Worm (Caenorhabditis elegans) whole organism, L3 larva: ENCODE measurements around the gene K07E8.6.

ENCODE experiments used
- R02D3.7 ChIP-seq: fragments of 150-350 bp; optimal IDR thresholded peaks from 2 replicates; lab custom pipeline; 2014; ENCODE audit warnings: missing biosample characterization, missing genetic modification characterization
- ZK546.5 ChIP-seq: sonication (generic microtip); optimal IDR thresholded peaks from 2 replicates; lab custom pipeline; 2017; ENCODE audit warnings: missing biosample characterization, missing genetic modification characterization
- aly-2 ChIP-seq: fragments of 150-350 bp; optimal IDR thresholded peaks from 2 replicates; lab custom pipeline; 2014; ENCODE audit warnings: missing biosample characterization, missing genetic modification characterization
- ceh-82 ChIP-seq: fragments of 150-350 bp; optimal IDR thresholded peaks from 2 replicates; lab custom pipeline; 2014; ENCODE audit warnings: missing biosample characterization, missing genetic modification characterization
- daf-12 ChIP-seq: fragments of 150-350 bp; optimal IDR thresholded peaks from 2 replicates; lab custom pipeline; 2014; ENCODE audit warnings: missing biosample characterization, missing genetic modification reagents, missing genetic modification characterization
- egl-5 ChIP-seq: fragments of 150-350 bp; optimal IDR thresholded peaks from 2 replicates; lab custom pipeline; 2017; ENCODE audit warnings: missing biosample characterization, missing genetic modification reagents, missing genetic modification characterization, inconsistent platforms
- elt-1 ChIP-seq: fragments of 150-350 bp; optimal IDR thresholded peaks from 2 replicates; lab custom pipeline; 2014; ENCODE audit warnings: missing biosample characterization, missing genetic modification characterization
- elt-3 ChIP-seq, 3 experiments: fragments of 150-350 bp in 1 of 3; sonication (generic microtip) in 2 of 3; optimal IDR thresholded peaks; 2 replicates in 2 of 3; 4 replicates in 1 of 3; lab custom pipeline; 2014 to 2017; ENCODE audit warnings: missing biosample characterization in 3 of 3, missing genetic modification characterization in 3 of 3
- eor-1 ChIP-seq, 2 experiments: fragments of 150-350 bp; optimal IDR thresholded peaks; 2 replicates each; lab custom pipeline; 2014 to 2018; ENCODE audit warnings: missing biosample characterization in 2 of 2, missing genetic modification characterization in 2 of 2
- fkh-10 ChIP-seq: sonication (generic microtip); optimal IDR thresholded peaks from 2 replicates; lab custom pipeline; 2017; ENCODE audit warnings: missing biosample characterization, missing genetic modification reagents, missing genetic modification characterization
- fkh-2 ChIP-seq: fragments of 150-350 bp; optimal IDR thresholded peaks from 2 replicates; lab custom pipeline; 2014; ENCODE audit warnings: missing biosample characterization, missing genetic modification reagents, missing genetic modification characterization
- fos-1 ChIP-seq: fragments of 150-350 bp; optimal IDR thresholded peaks from 2 replicates; lab custom pipeline; 2014; ENCODE audit warnings: missing biosample characterization, missing genetic modification characterization
- hmg-11 ChIP-seq: sonication (generic microtip); optimal IDR thresholded peaks from 2 replicates; lab custom pipeline; 2016; ENCODE audit warnings: missing genetic modification characterization, missing compliant biosample characterization
- jun-1 ChIP-seq: fragments of 150-350 bp; optimal IDR thresholded peaks from 2 replicates; lab custom pipeline; 2014; ENCODE audit warnings: missing biosample characterization, missing genetic modification reagents, missing genetic modification characterization
- lin-39 ChIP-seq: fragments of 150-350 bp; optimal IDR thresholded peaks from 2 replicates; lab custom pipeline; 2018; ENCODE audit warnings: missing biosample characterization, missing genetic modification reagents, missing genetic modification characterization
- lsy-12 ChIP-seq: sonication (generic microtip); optimal IDR thresholded peaks from 2 replicates; lab custom pipeline; 2016; ENCODE audit warnings: mild to moderate bottlenecking, missing genetic modification characterization, missing compliant biosample characterization
- mdl-1 ChIP-seq: fragments of 150-350 bp; optimal IDR thresholded peaks from 2 replicates; lab custom pipeline; 2014; ENCODE audit warnings: missing biosample characterization, missing genetic modification characterization
- mml-1 ChIP-seq: fragments of 150-350 bp; sonication (generic microtip); optimal IDR thresholded peaks from 3 replicates; lab custom pipeline; 2014; ENCODE audit warnings: missing biosample characterization, missing genetic modification characterization
- nfya-1 ChIP-seq: sonication (generic microtip); optimal IDR thresholded peaks from 2 replicates; lab custom pipeline; 2017; ENCODE audit warnings: missing genetic modification characterization, mild to moderate bottlenecking, missing compliant biosample characterization, antibody characterized with exemption, moderate library complexity; ENCODE audit not compliant: insufficient read depth
- nhr-11 ChIP-seq: fragments of 150-350 bp; optimal IDR thresholded peaks from 2 replicates; lab custom pipeline; 2014; ENCODE audit warnings: missing biosample characterization, missing genetic modification characterization
- nhr-12 ChIP-seq: fragments of 150-350 bp; optimal IDR thresholded peaks from 2 replicates; lab custom pipeline; 2014; ENCODE audit warnings: missing biosample characterization, missing genetic modification characterization
- nhr-23 ChIP-seq: fragments of 150-350 bp; optimal IDR thresholded peaks from 2 replicates; lab custom pipeline; 2014; ENCODE audit warnings: missing biosample characterization, missing genetic modification reagents, missing genetic modification characterization
- nhr-237 ChIP-seq: fragments of 150-350 bp; optimal IDR thresholded peaks from 2 replicates; lab custom pipeline; 2014; ENCODE audit warnings: missing biosample characterization, missing genetic modification characterization
- nhr-43 ChIP-seq: sonication (generic microtip); optimal IDR thresholded peaks from 2 replicates; lab custom pipeline; 2016; ENCODE audit warnings: mild to moderate bottlenecking, missing genetic modification characterization, missing compliant biosample characterization; ENCODE audit not compliant: poor library complexity, severe bottlenecking
- nhr-77 ChIP-seq: fragments of 150-350 bp; optimal IDR thresholded peaks from 2 replicates; lab custom pipeline; 2014; ENCODE audit warnings: missing biosample characterization, missing genetic modification characterization
- pqm-1 ChIP-seq: fragments of 150-350 bp; optimal IDR thresholded peaks from 2 replicates; lab custom pipeline; 2017; ENCODE audit warnings: missing biosample characterization, missing genetic modification characterization, inconsistent platforms
- sea-2 ChIP-seq: fragments of 150-350 bp; sonication (generic microtip); optimal IDR thresholded peaks from 4 replicates; lab custom pipeline; 2014; ENCODE audit warnings: missing biosample characterization, missing genetic modification reagents, missing genetic modification characterization
- snpc-4 ChIP-seq: fragments of 150-350 bp; optimal IDR thresholded peaks from 2 replicates; lab custom pipeline; 2014; ENCODE audit warnings: missing biosample characterization, missing genetic modification characterization
- tbx-2 ChIP-seq: sonication (generic microtip); optimal IDR thresholded peaks from 2 replicates; lab custom pipeline; 2016; ENCODE audit warnings: mild to moderate bottlenecking, missing genetic modification characterization, missing compliant biosample characterization
- unc-39 ChIP-seq: sonication (generic microtip); optimal IDR thresholded peaks from 4 replicates; lab custom pipeline; 2017; ENCODE audit warnings: missing biosample characterization, missing genetic modification characterization
- unc-62 ChIP-seq: fragments of 150-350 bp; sonication (generic microtip); optimal IDR thresholded peaks from 4 replicates; lab custom pipeline; 2014; ENCODE audit warnings: missing biosample characterization, missing genetic modification reagents, missing genetic modification characterization
- zag-1 ChIP-seq: fragments of 150-350 bp; optimal IDR thresholded peaks from 2 replicates; lab custom pipeline; 2014; ENCODE audit warnings: missing biosample characterization, missing genetic modification characterization
- ztf-11 ChIP-seq: fragments of 150-350 bp; optimal IDR thresholded peaks from 2 replicates; lab custom pipeline; 2014; ENCODE audit warnings: missing biosample characterization, missing genetic modification characterization

Gene K07E8.6

ce11 chrII:675303-675702 is 35.9 kb upstream of the K07E8.6 start, which contains the start of gene Y39F10C.1:
Gene Y39F10C.1 (plus strand): TSS chrII:675603.
- TF ChIP-seq ZK546.5 (tag; lab: Kevin White, UChicago) (no peak), unc-62 (GFP tag; lab: Kevin White, UChicago) (no peak), fos-1 (tag; lab: Kevin White, UChicago) (no peak), elt-3 (tag; optimal IDR thresholded peaks at IDR 0.05; lab: Kevin White, UChicago) (no peak), nfya-1 (no peak), nhr-23 (tag; lab: Kevin White, UChicago) (no peak), ceh-82 (tag; lab: Kevin White, UChicago) (no peak), nhr-237 (tag; lab: Kevin White, UChicago) (no peak), nhr-12 (no peak), pqm-1 (tag; lab: Kevin White, UChicago) (no peak), hmg-11 (tag; lab: Kevin White, UChicago) (no peak), eor-1 (tag; optimal IDR thresholded peaks at IDR 0.05; lab: Kevin White, UChicago) (no peak), elt-1 (tag; lab: Kevin White, UChicago) (no peak), mml-1 (tag; lab: Kevin White, UChicago) (no peak), aly-2 (tag; lab: Kevin White, UChicago) (no peak)
- TF ChIP-seq, all 47 proteins: peak for 0

- TF ChIP-seq zag-1 (tag; lab: Kevin White, UChicago) = no peak
- TF ChIP-seq mdl-1 (tag; lab: Kevin White, UChicago) = no peak
Observed at ce11 chrII:674116-674515, 34.7 kb upstream of the K07E8.6 start, which contains the start of gene Y39F10C.3. Gene Y39F10C.3 (plus strand): TSS chrII:674416.

DNA sequence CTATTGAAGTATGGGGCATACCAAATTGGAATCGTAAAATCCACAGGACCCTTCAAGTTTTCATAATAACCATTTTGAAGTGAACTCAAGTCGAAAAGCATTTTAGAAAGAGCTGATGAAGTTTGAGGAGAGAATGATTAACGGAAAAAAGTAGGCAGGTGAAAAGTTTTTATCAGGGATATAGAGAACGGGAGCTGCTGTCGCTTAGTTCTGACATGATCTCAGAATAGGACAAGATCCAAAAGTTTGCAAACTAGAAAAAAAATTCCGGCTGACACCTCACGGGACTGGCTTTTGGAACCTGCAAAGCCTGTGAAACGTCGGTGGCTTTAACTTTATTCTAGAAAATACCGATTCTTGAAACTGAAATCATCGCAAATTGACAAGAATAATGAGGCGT is 31.7 kb upstream of the K07E8.6 start, which contains the start of gene sri-46:
TSS of gene sri-46 (minus strand) at position 101 of the 400 bp plus-strand sequence.
- TF ChIP-seq zag-1 (tag; lab: Kevin White, UChicago) = no peak
- no peak for TF ChIP-seq nhr-237 (tag; lab: Kevin White, UChicago)
- no peak for TF ChIP-seq jun-1 (tag; lab: Kevin White, UChicago)
- no peak for TF ChIP-seq pqm-1 (tag; lab: Kevin White, UChicago)
- no peak for TF ChIP-seq elt-1 (tag; lab: Kevin White, UChicago)
- TF ChIP-seq unc-39 (tag; lab: Kevin White, UChicago) = no peak
- TF ChIP-seq lsy-12 = no peak
- no peak for TF ChIP-seq nhr-12
- TF ChIP-seq fkh-2 (tag; lab: Kevin White, UChicago) = no peak

DNA sequence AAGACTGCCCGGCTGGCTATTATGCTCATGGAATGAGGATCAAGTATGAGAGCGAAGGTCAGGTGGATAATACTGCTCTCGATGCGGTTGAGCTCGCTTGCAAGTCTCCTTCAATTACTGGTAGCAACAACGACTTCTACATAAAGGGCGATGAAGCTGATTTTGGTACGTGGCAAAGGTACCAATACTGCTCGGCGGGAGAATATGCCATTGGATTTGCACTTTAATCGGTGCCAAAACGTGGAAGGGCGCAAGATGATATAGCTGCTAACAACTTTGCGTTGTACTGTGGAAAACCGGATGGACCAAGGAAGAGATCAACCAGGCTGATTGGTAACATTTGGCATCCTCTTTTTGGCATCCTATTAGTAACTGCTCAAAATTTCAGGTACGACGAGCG is 28.5 kb upstream of the K07E8.6 start:
- TF ChIP-seq R02D3.7 (tag; lab: Kevin White, UChicago) (no peak), eor-1 (tag; optimal IDR thresholded peaks at IDR 0.05; lab: Kevin White, UChicago) (no peak), tbx-2 (tag; lab: Kevin White, UChicago) (no peak), fkh-10 (GFP tag; lab: Kevin White, UChicago) (no peak), sea-2 (GFP tag; lab: Kevin White, UChicago) (no peak), aly-2 (tag; lab: Kevin White, UChicago) (no peak), nhr-43 (tag; lab: Kevin White, UChicago) (no peak), ztf-11 (no peak)

DNA sequence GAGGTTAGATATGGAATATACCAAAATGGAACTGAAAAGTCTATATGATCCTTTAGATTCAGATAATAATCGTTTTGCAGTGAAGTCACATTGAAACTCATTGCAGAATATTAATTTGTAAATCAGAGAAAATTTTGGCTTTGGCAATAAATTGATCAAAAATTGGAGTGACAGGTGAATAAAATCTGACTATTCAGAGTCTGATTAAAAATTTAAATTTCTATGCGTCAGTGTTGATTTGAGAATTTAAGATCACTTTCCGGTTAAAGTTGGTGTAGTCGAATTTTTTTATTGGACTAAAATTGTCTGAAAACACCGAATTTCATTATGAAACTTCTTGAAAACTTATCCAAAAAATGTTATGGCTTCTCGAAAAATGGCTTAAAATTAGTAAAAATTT is 22.3 kb upstream of the K07E8.6 start, which contains the start of gene sri-45:
TSS of gene sri-45 (minus strand) at position 101 of the 400 bp plus-strand sequence.
- TF ChIP-seq egl-5 (tag; lab: Kevin White, UChicago) (no peak), zag-1 (tag; lab: Kevin White, UChicago) (no peak), lin-39 (tag; lab: Kevin White, UChicago) (no peak), nhr-77 (tag; lab: Kevin White, UChicago) (no peak), daf-12 (tag; lab: Kevin White, UChicago) (no peak), nhr-11 (no peak)

- TF ChIP-seq nhr-12 (no peak), lsy-12 (no peak), snpc-4 (tag; lab: Kevin White, UChicago) (no peak)
Observed at ce11 chrII:658369-658768, 19.0 kb upstream of the K07E8.6 start, which contains the start of gene sdz-24. Gene sdz-24 (plus strand): TSS chrII:658669.
